Worm (Caenorhabditis elegans) whole organism, midembryonic: ENCODE measurements around the gene Y37E11B.1.

Source experiments
- T22C8.4 ChIP-seq: fragments of 200-800 bp; sonication (Bioruptor generic); IDR thresholded peaks from 2 replicates; pipeline ENCODE4 v1.3.6; 2022; ENCODE audit warnings: missing genetic modification characterization, missing compliant biosample characterization
- cog-1 ChIP-seq: sonication (generic microtip); optimal IDR thresholded peaks from 2 replicates; lab custom pipeline; 2016; ENCODE audit warnings: missing genetic modification characterization, missing compliant biosample characterization
- flt-1 ChIP-seq: fragments of 200-800 bp; sonication (Bioruptor generic); IDR thresholded peaks from 2 replicates; pipeline ENCODE4 v1.3.6; 2022; ENCODE audit warnings: missing genetic modification characterization, missing compliant biosample characterization
- klf-2 ChIP-seq: fragments of 200-800 bp; sonication (Bioruptor generic); conservative IDR thresholded peaks from 2 replicates; pipeline ENCODE4 v1.3.6; 2022; ENCODE audit warnings: missing genetic modification reagents, missing genetic modification characterization, missing compliant biosample characterization
- med-1 ChIP-seq: sonication (generic microtip); optimal IDR thresholded peaks from 2 replicates; lab custom pipeline; 2017; ENCODE audit warnings: missing genetic modification characterization, mild to moderate bottlenecking, missing compliant biosample characterization, antibody characterized with exemption, missing genetic modification reagents; ENCODE audit not compliant: insufficient read depth
- ref-1 ChIP-seq: fragments of 200-800 bp; sonication (Bioruptor generic); conservative IDR thresholded peaks from 2 replicates; pipeline ENCODE4 v1.3.6; 2022; ENCODE audit warnings: missing genetic modification reagents, missing genetic modification characterization, missing compliant biosample characterization
- tab-1 ChIP-seq: fragments of 200-800 bp; sonication (Bioruptor generic); IDR thresholded peaks from 2 replicates; pipeline ENCODE4 v1.3.6; 2022; ENCODE audit warnings: missing genetic modification characterization, missing compliant biosample characterization
- ztf-23 ChIP-seq: fragments of 200-800 bp; sonication (Bioruptor generic); IDR thresholded peaks from 2 replicates; pipeline ENCODE4 v1.3.6; 2022; ENCODE audit warnings: missing genetic modification reagents, missing genetic modification characterization, missing compliant biosample characterization
- ztf-29 ChIP-seq: fragments of 200-800 bp; sonication (Bioruptor generic); IDR thresholded peaks from 2 replicates; pipeline ENCODE4 v1.3.6; 2022; ENCODE audit warnings: missing genetic modification reagents, missing genetic modification characterization, missing compliant biosample characterization

Y37E11B.1 gene

DNA sequence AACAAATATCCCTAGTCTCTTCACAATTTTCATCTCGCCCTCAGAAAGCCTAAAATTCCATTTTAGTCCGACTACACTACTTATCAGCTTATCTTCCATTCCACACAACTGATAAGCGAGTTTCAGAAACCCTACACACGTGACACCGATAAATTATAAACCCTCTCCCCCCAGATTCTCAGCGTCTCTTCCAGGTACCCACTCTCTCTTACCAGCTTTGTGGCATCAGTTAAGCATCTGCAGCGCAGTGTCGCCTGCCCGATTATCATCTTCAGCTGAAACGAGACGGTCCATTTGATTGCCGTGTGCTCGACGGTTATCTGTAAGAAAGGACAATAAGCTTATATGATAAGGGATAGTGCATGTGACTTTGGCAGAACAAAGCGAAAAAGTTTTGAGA, 32.4 kb downstream of the Y37E11B.1 start:
- no peak for TF ChIP-seq ztf-23
- TF ChIP-seq flt-1 (GFP tag; lab: Robert Waterston, UW), result no peak
- no peak for TF ChIP-seq tab-1
- TF ChIP-seq ref-1 (GFP tag; lab: Robert Waterston, UW), result no peak
- TF ChIP-seq ztf-29 (GFP tag; lab: Robert Waterston, UW), result no peak
- TF ChIP-seq cog-1, result no peak
- TF ChIP-seq T22C8.4 (GFP tag; lab: Robert Waterston, UW), result no peak
- TF ChIP-seq klf-2, result no peak
- no peak for TF ChIP-seq med-1 (GFP tag; lab: Kevin White, UChicago)

DNA sequence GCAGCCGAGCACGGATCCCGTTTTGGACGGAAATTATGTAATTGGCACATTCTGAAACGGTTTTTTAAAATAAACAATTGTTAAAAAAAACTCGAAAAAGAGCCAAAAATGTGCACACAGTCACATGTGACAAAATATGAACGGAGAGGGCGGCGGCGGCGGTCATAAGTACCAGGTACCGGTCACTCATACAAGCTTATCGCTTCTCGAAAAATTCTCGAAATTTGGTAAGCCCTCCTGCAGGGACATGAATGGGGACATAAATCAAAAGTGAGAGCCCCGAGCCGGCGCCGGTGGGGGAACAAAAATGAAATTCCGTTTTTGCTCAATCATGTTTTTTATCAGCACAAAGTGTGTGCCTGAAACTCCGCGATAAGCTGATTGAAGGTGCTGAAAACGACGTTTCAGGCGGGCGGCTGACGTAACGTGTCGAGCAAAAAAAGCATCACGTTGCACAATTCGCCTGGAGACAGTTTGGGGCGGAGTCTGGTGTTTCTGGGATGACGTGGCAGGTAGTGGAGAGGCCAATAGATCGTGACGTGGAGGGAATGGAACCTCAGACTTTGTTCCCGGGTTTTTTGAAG, 33.7 kb downstream of the Y37E11B.1 start, which contains the start of gene ltah-1.2:
Gene ltah-1.2, minus strand, starts transcription at position 51 of the 584 bp plus-strand sequence.
- TF ChIP-seq med-1 (GFP tag; lab: Kevin White, UChicago) (no peak), flt-1 (GFP tag; lab: Robert Waterston, UW) (no peak), klf-2 (no peak), ref-1 (GFP tag; lab: Robert Waterston, UW) (no peak), ztf-23 (no peak), T22C8.4 (GFP tag; lab: Robert Waterston, UW) (no peak), cog-1 (no peak), ztf-29 (GFP tag; lab: Robert Waterston, UW) (no peak), tab-1 (no peak)

DNA sequence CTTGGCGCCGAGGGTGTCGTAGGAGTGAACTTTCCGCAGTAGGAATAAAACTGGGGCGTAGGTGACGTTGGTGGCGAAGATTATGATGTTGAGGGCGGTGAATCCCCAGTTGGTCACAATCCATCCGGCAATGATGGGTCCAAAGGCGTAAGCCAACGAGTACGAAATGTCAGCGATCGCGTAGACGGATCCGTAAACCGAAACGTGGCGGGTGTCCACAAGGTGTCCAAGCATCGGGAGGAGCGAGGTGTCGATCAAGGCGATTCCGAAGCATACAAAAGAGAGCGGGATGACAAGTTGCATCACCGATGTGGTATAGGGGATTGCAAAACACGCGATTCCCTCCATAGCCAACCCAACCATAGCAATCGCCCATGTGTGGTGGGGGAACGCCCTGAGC, 39.3 kb downstream of the Y37E11B.1 start:
- TF ChIP-seq T22C8.4 (GFP tag; lab: Robert Waterston, UW) (no peak), klf-2 (no peak)

DNA sequence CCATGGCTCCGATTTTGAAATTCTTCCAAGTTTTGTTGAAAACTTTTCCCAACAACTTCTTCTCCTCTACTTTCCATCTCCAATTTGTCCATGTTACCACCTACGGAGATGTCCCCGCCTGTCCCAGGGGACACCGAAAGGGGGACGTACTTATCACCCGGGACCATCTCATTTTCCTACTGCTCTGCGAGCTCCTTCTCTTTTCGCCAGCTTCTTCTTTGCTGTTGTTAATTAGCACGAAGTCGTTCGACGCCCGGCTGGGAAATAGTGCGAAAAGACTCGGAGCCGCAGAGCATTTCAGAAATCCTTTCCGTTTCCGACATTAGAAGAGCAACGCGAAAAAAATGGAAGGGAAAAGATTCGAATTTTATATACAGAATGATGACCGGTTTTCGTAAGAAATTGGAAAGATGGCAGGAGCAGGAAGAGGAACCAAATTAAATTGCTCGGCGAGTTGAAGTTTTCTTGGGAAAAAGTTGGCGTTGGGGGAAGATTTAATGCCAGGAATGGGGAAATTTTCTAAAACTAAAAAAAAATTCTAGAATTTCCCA, 42.5 kb downstream of the Y37E11B.1 start:
- TF ChIP-seq ref-1 (GFP tag; lab: Robert Waterston, UW), result no peak
- TF ChIP-seq T22C8.4 (GFP tag; lab: Robert Waterston, UW), result no peak
- no peak for TF ChIP-seq tab-1
- TF ChIP-seq klf-2, result no peak
- TF ChIP-seq ztf-29 (GFP tag; lab: Robert Waterston, UW), result no peak
- no peak for TF ChIP-seq cog-1

DNA sequence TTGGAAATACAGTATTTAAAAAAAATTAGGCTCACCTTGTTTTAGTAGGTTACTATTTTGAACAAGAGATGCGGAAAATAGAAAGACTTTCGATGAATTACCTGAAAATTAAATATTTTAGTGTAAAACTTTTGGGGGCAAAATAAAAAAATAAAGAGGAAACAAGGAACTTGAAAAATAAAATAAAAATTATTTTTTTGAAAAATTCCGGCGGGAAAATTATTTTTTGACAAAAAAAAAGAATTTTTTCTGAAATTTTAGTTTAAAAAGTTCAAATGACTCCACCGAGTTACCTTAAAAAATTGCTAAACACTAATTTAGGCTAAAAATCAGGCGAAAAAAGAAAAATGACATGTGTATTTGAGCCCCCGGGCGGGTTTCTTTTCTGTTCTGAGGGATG, 45.2 kb downstream of the Y37E11B.1 start, which contains the start of the genes cha-1 and unc-17:
Gene cha-1, minus strand, starts transcription at position 101 of the 400 bp plus-strand sequence.
Gene unc-17, minus strand, starts transcription at position 103 of the 400 bp plus-strand sequence.
- no peak for TF ChIP-seq med-1 (GFP tag; lab: Kevin White, UChicago)
- no peak for TF ChIP-seq T22C8.4 (GFP tag; lab: Robert Waterston, UW)
- TF ChIP-seq klf-2, result no peak
- no peak for TF ChIP-seq cog-1
- no peak for TF ChIP-seq ztf-23
- no peak for TF ChIP-seq ztf-29 (GFP tag; lab: Robert Waterston, UW)
- TF ChIP-seq tab-1, result no peak
- no peak for TF ChIP-seq flt-1 (GFP tag; lab: Robert Waterston, UW)
- no peak for TF ChIP-seq ref-1 (GFP tag; lab: Robert Waterston, UW)

DNA sequence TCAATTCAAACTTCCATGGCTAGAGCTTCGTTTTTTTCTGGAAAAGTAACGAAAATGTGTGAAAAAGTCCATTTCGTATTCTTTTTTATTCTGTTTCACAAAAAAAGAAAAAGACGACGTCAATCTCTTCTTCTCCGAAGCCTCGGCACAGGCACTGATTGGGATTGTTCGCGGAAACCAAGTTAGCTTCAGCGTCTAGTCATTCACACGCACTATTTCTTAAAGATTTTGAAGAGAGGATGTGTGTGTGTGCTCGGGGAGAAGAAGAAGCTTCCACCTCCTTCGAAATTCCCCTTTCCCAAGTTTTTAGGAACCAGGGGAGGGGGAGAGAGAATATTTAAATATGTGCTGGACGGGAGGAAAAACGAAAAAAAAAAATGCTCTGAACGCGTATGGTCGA, 47.0 kb downstream of the Y37E11B.1 start:
- no peak for TF ChIP-seq tab-1
- TF ChIP-seq ref-1 (GFP tag; lab: Robert Waterston, UW), result no peak
- TF ChIP-seq ztf-29 (GFP tag; lab: Robert Waterston, UW), result no peak
- no peak for TF ChIP-seq klf-2
- TF ChIP-seq cog-1, result no peak
- TF ChIP-seq med-1 (GFP tag; lab: Kevin White, UChicago), result no peak
- no peak for TF ChIP-seq flt-1 (GFP tag; lab: Robert Waterston, UW)
- no peak for TF ChIP-seq T22C8.4 (GFP tag; lab: Robert Waterston, UW)
- no peak for TF ChIP-seq ztf-23

DNA sequence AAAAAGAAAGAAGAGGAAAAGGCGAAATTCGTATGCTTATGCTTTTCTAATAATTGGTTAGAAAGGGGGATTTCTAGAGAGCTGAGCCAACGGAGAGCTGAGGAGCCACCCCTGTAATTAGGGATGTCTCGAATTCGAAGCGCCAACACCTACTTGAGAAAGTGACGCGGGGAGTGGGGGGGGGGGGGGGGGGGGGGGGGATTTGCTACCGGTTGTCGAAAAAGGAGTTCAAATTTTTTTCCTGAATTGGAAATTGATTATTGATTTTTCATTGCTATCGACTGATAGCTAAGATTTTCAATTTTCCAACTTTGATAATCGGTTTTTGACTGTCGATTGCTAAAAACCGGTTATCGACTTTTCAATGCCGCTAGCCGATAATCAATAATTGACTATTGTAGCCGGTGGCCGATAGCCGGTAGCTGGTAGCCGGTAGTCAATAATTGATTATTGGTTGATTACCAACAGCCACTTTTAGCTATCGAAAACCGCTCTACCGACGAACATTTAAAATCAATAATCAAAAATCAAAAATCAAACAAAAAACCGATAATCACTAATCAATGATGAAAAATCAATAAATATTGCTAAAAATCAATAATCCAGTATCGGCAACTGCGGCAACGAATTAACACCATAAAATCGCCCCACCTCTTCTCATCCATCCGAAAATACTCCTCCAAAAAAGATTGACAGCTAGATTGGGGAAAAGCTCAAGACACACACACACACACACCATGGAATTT, 49.6 kb downstream of the Y37E11B.1 start:
- TF ChIP-seq cog-1 (no peak), T22C8.4 (GFP tag; lab: Robert Waterston, UW) (peak; percentile 46; the same call in 1 of the 2 replicates)
